Fruit fly (Drosophila melanogaster): ENCODE measurements around the gene smp-30.

The smp-30 gene

dm6 chr3R:14734623-14735392 is 16.2 kb downstream of the smp-30 start:
- no peak for TF ChIP-seq wdn (GFP tag; IDR thresholded peaks at IDR 0.05)
- TF ChIP-seq CG4707 (GFP tag; optimal IDR thresholded peaks at IDR 0.05), result no peak
- peak; percentile 51 for TF ChIP-seq grau (tag; optimal IDR thresholded peaks at IDR 0.05)
- TF ChIP-seq sr (GFP tag; IDR thresholded peaks at IDR 0.05), result 0 out of 3 replicates have a peak, but pooled peaks have one; percentile 13
- no peak for TF ChIP-seq lola (GFP tag; optimal IDR thresholded peaks at IDR 0.05)
- no peak for TF ChIP-seq CG8089 (GFP tag; optimal IDR thresholded peaks at IDR 0.05)
- TF ChIP-seq Ets65A (GFP tag), result peak; percentile 46
- TF ChIP-seq Camta (GFP tag; optimal IDR thresholded peaks at IDR 0.05), result no peak
- TF ChIP-seq Meics (GFP tag; optimal IDR thresholded peaks at IDR 0.05), result no peak
- TF ChIP-seq inv (GFP tag; IDR thresholded peaks at IDR 0.05; ENCODE audit: partially characterized antibody), result no peak
- 0 out of 4 replicates have a peak, but pooled peaks have one; percentile 31 for TF ChIP-seq chinmo (GFP tag; IDR thresholded peaks at IDR 0.05; ENCODE audit: partially characterized antibody)
- peak; percentile 35 for TF ChIP-seq D19B (GFP tag; optimal IDR thresholded peaks at IDR 0.05)
- TF ChIP-seq CG7372 (GFP tag; IDR thresholded peaks at IDR 0.05), result no peak
- peak; percentile 20; the same call in 1 of the 2 replicates for TF ChIP-seq Xrp1 (GFP tag; IDR thresholded peaks at IDR 0.05)
- no peak for TF ChIP-seq CG6654 (GFP tag; optimal IDR thresholded peaks at IDR 0.05)
- TF ChIP-seq tup (GFP tag; optimal IDR thresholded peaks at IDR 0.05), result no peak
- no peak for TF ChIP-seq CG17612 (GFP tag; IDR thresholded peaks at IDR 0.05)
- no peak for TF ChIP-seq CG15073 (GFP tag; optimal IDR thresholded peaks at IDR 0.05)
- TF ChIP-seq Hey (tag; optimal IDR thresholded peaks at IDR 0.05), result no peak
- 0 out of 2 replicates have a peak, but pooled peaks have one; percentile 44 for TF ChIP-seq Drgx (GFP tag; IDR thresholded peaks at IDR 0.05)
- no peak for TF ChIP-seq CG4820 (GFP tag; optimal IDR thresholded peaks at IDR 0.05)
- TF ChIP-seq gro (GFP tag; optimal IDR thresholded peaks at IDR 0.05), result no peak
- peak; percentile 52; the same call in 1 of the 2 replicates for TF ChIP-seq crol (GFP tag; IDR thresholded peaks at IDR 0.05)
- TF ChIP-seq bsh (GFP tag; optimal IDR thresholded peaks at IDR 0.05), result peak in 1 of 2 experiments; percentile 15
- peak; percentile 32 for TF ChIP-seq Med (GFP tag)
- TF ChIP-seq CG4424 (GFP tag; optimal IDR thresholded peaks at IDR 0.05), result no peak
- no peak for TF ChIP-seq CG2678 (tag; optimal IDR thresholded peaks at IDR 0.05)
- no peak for TF ChIP-seq NC2α (GFP tag; optimal IDR thresholded peaks at IDR 0.05)
- no peak for TF ChIP-seq Abd-B (GFP tag; optimal IDR thresholded peaks at IDR 0.05)
- TF ChIP-seq CG1529 (GFP tag; optimal IDR thresholded peaks at IDR 0.05), result no peak
- peak in 1 of 2 experiments; percentile 16 for TF ChIP-seq Trl (optimal IDR thresholded peaks at IDR 0.05)
- no peak for TF ChIP-seq Trl (GFP tag; optimal IDR thresholded peaks at IDR 0.05)

- TF ChIP-seq wdn (GFP tag; IDR thresholded peaks at IDR 0.05) (no peak), CG10462 (GFP tag; optimal IDR thresholded peaks at IDR 0.05) (no peak), bigmax (GFP tag; optimal IDR thresholded peaks at IDR 0.05) (no peak), sd (tag; optimal IDR thresholded peaks at IDR 0.05) (no peak), Ets65A (GFP tag) (no peak)
Measured at dm6 chr3R:14733937-14734336, 17.1 kb downstream of the smp-30 start.

- TF ChIP-seq Six4 (GFP tag; optimal IDR thresholded peaks at IDR 0.05), result no peak
- TF ChIP-seq CG7928 (GFP tag; optimal IDR thresholded peaks at IDR 0.05), result no peak
- TF ChIP-seq bcd (GFP tag; optimal IDR thresholded peaks at IDR 0.05), result no peak
- no peak for TF ChIP-seq ato (GFP tag; IDR thresholded peaks at IDR 0.05; ENCODE audit: partially characterized antibody)
- TF ChIP-seq abd-A (tag; optimal IDR thresholded peaks at IDR 0.05), result no peak
- peak; percentile 68 for TF ChIP-seq Ets65A (GFP tag)
- TF ChIP-seq wor (GFP tag; IDR thresholded peaks at IDR 0.05), result no peak
- no peak for TF ChIP-seq CkIIα-i1 (GFP tag; IDR thresholded peaks at IDR 0.05)
Measured at dm6 chr3R:14733425-14733824, 17.6 kb downstream of the smp-30 start.

Measured in whole organism, embryonic.